Worm (Caenorhabditis elegans) whole organism, L2 larva: ENCODE data around the gene vps-45.

Experiments used
- C34F6.9 ChIP-seq: fragments of 150-350 bp; optimal IDR thresholded peaks from 2 replicates; lab custom pipeline; 2014; ENCODE audit warnings: missing biosample characterization, missing genetic modification characterization
- F13H6.1 ChIP-seq: sonication (generic microtip); optimal IDR thresholded peaks from 2 replicates; lab custom pipeline; 2016; ENCODE audit warnings: missing genetic modification characterization, missing compliant biosample characterization
- Y55F3AM.14 ChIP-seq: fragments of 200-800 bp; sonication (Bioruptor generic); optimal IDR thresholded peaks from 2 replicates; lab custom pipeline; 2018; ENCODE audit warnings: mild to moderate bottlenecking, missing genetic modification characterization, missing compliant biosample characterization
- aly-2 ChIP-seq: fragments of 150-350 bp; optimal IDR thresholded peaks from 2 replicates; lab custom pipeline; 2014; ENCODE audit warnings: missing biosample characterization, missing genetic modification characterization
- blmp-1 ChIP-seq: sonication (generic microtip); optimal IDR thresholded peaks from 2 replicates; lab custom pipeline; 2017; ENCODE audit warnings: missing genetic modification characterization, mild to moderate bottlenecking, missing compliant biosample characterization, antibody characterized with exemption, moderate library complexity; ENCODE audit not compliant: insufficient read depth
- ceh-16 ChIP-seq: fragments of 150-350 bp; optimal IDR thresholded peaks from 2 replicates; lab custom pipeline; 2014; ENCODE audit warnings: missing biosample characterization, missing genetic modification characterization
- ceh-82 ChIP-seq: fragments of 150-350 bp; optimal IDR thresholded peaks from 2 replicates; lab custom pipeline; 2014; ENCODE audit warnings: missing biosample characterization, missing genetic modification characterization
- crh-2 ChIP-seq: sonication (generic microtip); optimal IDR thresholded peaks from 2 replicates; lab custom pipeline; 2017; ENCODE audit warnings: missing biosample characterization, missing genetic modification characterization
- dmd-4 ChIP-seq: sonication (generic microtip); optimal IDR thresholded peaks from 2 replicates; lab custom pipeline; 2017; ENCODE audit warnings: missing biosample characterization, missing genetic modification characterization
- egl-27 ChIP-seq: sonication (generic microtip); optimal IDR thresholded peaks from 3 replicates; lab custom pipeline; 2017; ENCODE audit warnings: missing biosample characterization, missing genetic modification reagents, missing genetic modification characterization
- elt-1 ChIP-seq: fragments of 150-350 bp; optimal IDR thresholded peaks from 2 replicates; lab custom pipeline; 2014; ENCODE audit warnings: missing biosample characterization, missing genetic modification characterization
- elt-3 ChIP-seq: sonication (generic microtip); optimal IDR thresholded peaks from 2 replicates; lab custom pipeline; 2017; ENCODE audit warnings: missing biosample characterization, missing genetic modification characterization
- gmeb-1 ChIP-seq: fragments of 150-350 bp; optimal IDR thresholded peaks from 2 replicates; lab custom pipeline; 2014; ENCODE audit warnings: missing biosample characterization, missing genetic modification characterization
- lin-11 ChIP-seq: fragments of 150-350 bp; sonication (generic microtip); optimal IDR thresholded peaks from 2 replicates; lab custom pipeline; 2014; ENCODE audit warnings: missing biosample characterization, missing genetic modification characterization, inconsistent platforms, mixed read lengths
- lin-13 ChIP-seq: fragments of 150-350 bp; optimal IDR thresholded peaks from 2 replicates; lab custom pipeline; 2014; ENCODE audit warnings: missing biosample characterization, missing genetic modification reagents, missing genetic modification characterization
- lin-39 ChIP-seq: fragments of 150-350 bp; optimal IDR thresholded peaks from 2 replicates; lab custom pipeline; 2014; ENCODE audit warnings: missing biosample characterization, missing genetic modification reagents, missing genetic modification characterization
- lsy-2 ChIP-seq, 2 experiments: fragments of 150-350 bp in 1 of 2; sonication (generic microtip) in 1 of 2; optimal IDR thresholded peaks; 2 replicates each; lab custom pipeline; 2014 to 2017; ENCODE audit warnings: missing biosample characterization in 2 of 2, missing genetic modification characterization in 2 of 2
- mab-5 ChIP-seq: fragments of 150-350 bp; optimal IDR thresholded peaks from 2 replicates; lab custom pipeline; 2014; ENCODE audit warnings: missing biosample characterization, missing genetic modification characterization
- mbf-1 ChIP-seq: sonication (generic microtip); optimal IDR thresholded peaks from 2 replicates; lab custom pipeline; 2017; ENCODE audit warnings: missing biosample characterization, missing genetic modification characterization
- mdl-1 ChIP-seq, 2 experiments: fragments of 150-350 bp in 1 of 2; sonication (generic microtip) in 1 of 2; optimal IDR thresholded peaks; 2 replicates each; lab custom pipeline; 2017; ENCODE audit warnings: missing biosample characterization in 2 of 2, missing genetic modification characterization in 2 of 2
- nhr-11 ChIP-seq: fragments of 150-350 bp; optimal IDR thresholded peaks from 2 replicates; lab custom pipeline; 2014; ENCODE audit warnings: missing biosample characterization, missing genetic modification characterization
- nhr-12 ChIP-seq: fragments of 150-350 bp; optimal IDR thresholded peaks from 2 replicates; lab custom pipeline; 2014; ENCODE audit warnings: missing biosample characterization, missing genetic modification characterization
- nhr-129 ChIP-seq: fragments of 150-350 bp; optimal IDR thresholded peaks from 2 replicates; lab custom pipeline; 2014; ENCODE audit warnings: missing biosample characterization, missing genetic modification characterization
- nhr-23 ChIP-seq: fragments of 150-350 bp; optimal IDR thresholded peaks from 2 replicates; lab custom pipeline; 2014; ENCODE audit warnings: missing biosample characterization, missing genetic modification reagents, missing genetic modification characterization
- nhr-25 ChIP-seq: fragments of 150-350 bp; sonication (generic microtip); optimal IDR thresholded peaks from 3 replicates; lab custom pipeline; 2014; ENCODE audit warnings: missing biosample characterization, missing genetic modification characterization
- nhr-6 ChIP-seq: fragments of 150-350 bp; optimal IDR thresholded peaks from 2 replicates; lab custom pipeline; 2014; ENCODE audit warnings: missing biosample characterization, missing genetic modification characterization
- peb-1 ChIP-seq: fragments of 150-350 bp; optimal IDR thresholded peaks from 2 replicates; lab custom pipeline; 2014; ENCODE audit warnings: missing biosample characterization, missing genetic modification characterization
- sem-4 ChIP-seq: fragments of 150-350 bp; optimal IDR thresholded peaks from 2 replicates; lab custom pipeline; 2014; ENCODE audit warnings: missing biosample characterization, missing genetic modification reagents, missing genetic modification characterization
- sma-3 ChIP-seq: sonication (generic microtip); optimal IDR thresholded peaks from 2 replicates; lab custom pipeline; 2016; ENCODE audit warnings: missing genetic modification reagents, missing genetic modification characterization, missing compliant biosample characterization
- sma-9 ChIP-seq, 2 experiments: fragments of 150-350 bp in 1 of 2; sonication (generic microtip) in 1 of 2; optimal IDR thresholded peaks; 2 replicates each; lab custom pipeline; 2014 to 2016; ENCODE audit warnings: missing genetic modification characterization in 2 of 2, mild to moderate bottlenecking in 1 of 2, missing biosample characterization in 1 of 2, missing compliant biosample characterization in 1 of 2, missing genetic modification reagents in 1 of 2, moderate library complexity in 1 of 2
- snpc-4 ChIP-seq: fragments of 150-350 bp; optimal IDR thresholded peaks from 2 replicates; lab custom pipeline; 2014; ENCODE audit warnings: missing biosample characterization, missing genetic modification characterization
- unc-39 ChIP-seq: fragments of 150-350 bp; optimal IDR thresholded peaks from 2 replicates; lab custom pipeline; 2014; ENCODE audit warnings: missing biosample characterization, missing genetic modification characterization
- unc-55 ChIP-seq: fragments of 150-350 bp; sonication (generic microtip); optimal IDR thresholded peaks from 3 replicates; lab custom pipeline; 2014; ENCODE audit warnings: missing biosample characterization, missing genetic modification reagents, missing genetic modification characterization
- unc-62 ChIP-seq: fragments of 150-350 bp; optimal IDR thresholded peaks from 2 replicates; lab custom pipeline; 2014; ENCODE audit warnings: missing biosample characterization, missing genetic modification reagents, missing genetic modification characterization
- zag-1 ChIP-seq: fragments of 150-350 bp; optimal IDR thresholded peaks from 2 replicates; lab custom pipeline; 2014; ENCODE audit warnings: missing biosample characterization, missing genetic modification characterization
- ztf-1 ChIP-seq: fragments of 200-800 bp; sonication (Bioruptor generic); conservative IDR thresholded peaks from 2 replicates; pipeline ENCODE4 v1.3.6; 2022; ENCODE audit warnings: missing genetic modification characterization, missing compliant biosample characterization
- ztf-11 ChIP-seq: sonication (generic microtip); optimal IDR thresholded peaks from 2 replicates; lab custom pipeline; 2017; ENCODE audit warnings: missing biosample characterization, missing genetic modification characterization
- ztf-4 ChIP-seq: fragments of 150-350 bp; optimal IDR thresholded peaks from 2 replicates; lab custom pipeline; 2014; ENCODE audit warnings: missing biosample characterization, missing genetic modification characterization

The vps-45 gene

ce11 chrX:1009512-1009911, 34.9 kb upstream of the vps-45 start:
- TF ChIP-seq nhr-12 (no peak), F13H6.1 (tag; lab: Kevin White, UChicago) (no peak), ztf-11 (tag; lab: Kevin White, UChicago) (no peak), zag-1 (tag; lab: Kevin White, UChicago) (no peak), snpc-4 (no peak), dmd-4 (tag; lab: Kevin White, UChicago) (no peak), crh-2 (tag; lab: Kevin White, UChicago) (no peak), mab-5 (tag; lab: Kevin White, UChicago) (no peak)

- peak; percentile 22 for TF ChIP-seq nhr-25 (tag; lab: Kevin White, UChicago)
- peak; percentile 4 for TF ChIP-seq nhr-129
- no peak for TF ChIP-seq nhr-12
- peak; percentile 3 for TF ChIP-seq nhr-6
These were observed 30.4 kb upstream of the vps-45 start for ce11 chrX:1005026-1005425.

- TF ChIP-seq ztf-1 (no peak), nhr-129 (no peak), mdl-1 (tag; optimal IDR thresholded peaks at IDR 0.05; lab: Kevin White, UChicago) (no peak), blmp-1 (tag; lab: Kevin White, UChicago) (no peak), lin-11 (no peak), zag-1 (tag; lab: Kevin White, UChicago) (no peak), lin-39 (tag; lab: Kevin White, UChicago) (no peak), sem-4 (tag; lab: Kevin White, UChicago) (no peak), dmd-4 (tag; lab: Kevin White, UChicago) (no peak), nhr-6 (no peak), nhr-11 (tag; lab: Kevin White, UChicago) (no peak), unc-62 (GFP tag; lab: Kevin White, UChicago) (no peak), lsy-2 (tag; optimal IDR thresholded peaks at IDR 0.05; lab: Kevin White, UChicago) (no peak), sma-9 (GFP tag; optimal IDR thresholded peaks at IDR 0.05; lab: Kevin White, UChicago) (no peak), sma-9 (tag; optimal IDR thresholded peaks at IDR 0.05; lab: Kevin White, UChicago) (no peak), Y55F3AM.14 (no peak), C34F6.9 (tag; lab: Kevin White, UChicago) (no peak), mab-5 (tag; lab: Kevin White, UChicago) (no peak), aly-2 (no peak), lin-13 (no peak), ztf-4 (tag; lab: Kevin White, UChicago) (no peak)
- TF ChIP-seq, all 48 proteins: peak for 0
These were observed 29.4 kb upstream of the vps-45 start, which contains the start of gene cutl-21 for ce11 chrX:1004037-1004436. Gene cutl-21, plus strand, starts transcription at chrX:1004337.

DNA sequence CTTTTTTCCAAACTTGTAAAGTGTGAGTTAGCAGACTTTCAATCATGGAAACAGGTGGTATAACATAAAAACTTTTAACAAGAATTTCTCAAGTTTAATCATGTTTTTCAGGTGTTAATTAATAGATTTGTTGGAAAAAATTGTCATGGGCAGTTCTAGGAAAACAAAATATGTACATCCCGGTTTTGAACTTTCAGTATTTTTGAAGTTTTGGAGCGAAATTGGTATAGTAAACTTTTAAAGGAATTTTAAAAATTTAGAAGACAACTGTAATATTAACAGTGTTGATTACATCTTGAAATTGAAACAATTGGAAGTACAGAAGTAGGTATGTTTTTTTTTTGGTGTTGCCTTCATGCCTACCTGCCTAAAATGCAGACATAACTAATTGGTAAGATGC, 20.0 kb upstream of the vps-45 start:
- TF ChIP-seq mab-5 (tag; lab: Kevin White, UChicago) (no peak), sma-9 (GFP tag; optimal IDR thresholded peaks at IDR 0.05; lab: Kevin White, UChicago) (no peak), sma-9 (tag; optimal IDR thresholded peaks at IDR 0.05; lab: Kevin White, UChicago) (no peak), unc-55 (GFP tag; lab: Kevin White, UChicago) (no peak), blmp-1 (tag; lab: Kevin White, UChicago) (no peak), lsy-2 (tag; optimal IDR thresholded peaks at IDR 0.05; lab: Kevin White, UChicago) (no peak), ztf-1 (no peak), egl-27 (tag; lab: Kevin White, UChicago) (no peak), unc-62 (GFP tag; lab: Kevin White, UChicago) (no peak), Y55F3AM.14 (no peak), ceh-16 (no peak), ceh-82 (tag; lab: Kevin White, UChicago) (no peak)

ce11 chrX:992650-993403, 18.2 kb upstream of the vps-45 start:
- TF ChIP-seq F13H6.1 (tag; lab: Kevin White, UChicago): peak; percentile 86
- TF ChIP-seq unc-39 (tag; lab: Kevin White, UChicago): peak; percentile 48
- no peak for TF ChIP-seq ceh-82 (tag; lab: Kevin White, UChicago)
- TF ChIP-seq elt-1 (tag; lab: Kevin White, UChicago): no peak
- no peak for TF ChIP-seq mbf-1 (tag; lab: Kevin White, UChicago)
- peak; percentile 51 for TF ChIP-seq crh-2 (tag; lab: Kevin White, UChicago)
- peak; percentile 10 for TF ChIP-seq ceh-16
- no peak for TF ChIP-seq peb-1 (tag; lab: Kevin White, UChicago)
- peak in 1 of 2 experiments; percentile 55 for TF ChIP-seq lsy-2 (tag; optimal IDR thresholded peaks at IDR 0.05; lab: Kevin White, UChicago)
- TF ChIP-seq lin-13: peak; percentile 5
- peak in 1 of 2 experiments; percentile 51 for TF ChIP-seq mdl-1 (tag; optimal IDR thresholded peaks at IDR 0.05; lab: Kevin White, UChicago)
- no peak for TF ChIP-seq snpc-4
- no peak for TF ChIP-seq elt-3 (tag; lab: Kevin White, UChicago)
- no peak for TF ChIP-seq nhr-12
- no peak for TF ChIP-seq sma-3 (GFP tag; lab: Kevin White, UChicago)
- peak; percentile 46 for TF ChIP-seq ztf-11 (tag; lab: Kevin White, UChicago)
- TF ChIP-seq ztf-1: no peak
- TF ChIP-seq blmp-1 (tag; lab: Kevin White, UChicago): no peak
- peak; percentile 64 for TF ChIP-seq nhr-129
- no peak for TF ChIP-seq nhr-11 (tag; lab: Kevin White, UChicago)
- peak; percentile 51 for TF ChIP-seq sem-4 (tag; lab: Kevin White, UChicago)
- TF ChIP-seq lin-11: peak; percentile 47
- TF ChIP-seq ztf-4 (tag; lab: Kevin White, UChicago): peak; percentile 31
- TF ChIP-seq C34F6.9 (tag; lab: Kevin White, UChicago): peak; percentile 33
- TF ChIP-seq mab-5 (tag; lab: Kevin White, UChicago): peak; percentile 80
- no peak for TF ChIP-seq nhr-23 (tag; lab: Kevin White, UChicago)
- no peak for TF ChIP-seq gmeb-1 (tag; lab: Kevin White, UChicago)
- TF ChIP-seq lin-39 (tag; lab: Kevin White, UChicago): peak; percentile 12
- peak; percentile 66 for TF ChIP-seq unc-55 (GFP tag; lab: Kevin White, UChicago)
- TF ChIP-seq sma-9 (GFP tag; optimal IDR thresholded peaks at IDR 0.05; lab: Kevin White, UChicago): peak; percentile 75
- no peak for TF ChIP-seq sma-9 (tag; optimal IDR thresholded peaks at IDR 0.05; lab: Kevin White, UChicago)
